Worm (Caenorhabditis elegans) whole organism, mixed stage, embryonic: ENCODE data around the gene cyn-9.

ENCODE experiments used
- ceh-39 ChIP-seq: fragments of 150-350 bp; optimal IDR thresholded peaks from 2 replicates; lab custom pipeline; 2014; ENCODE audit warnings: missing biosample characterization, missing genetic modification characterization
- ces-1 ChIP-seq: fragments of 150-350 bp; optimal IDR thresholded peaks from 2 replicates; lab custom pipeline; 2014; ENCODE audit warnings: missing biosample characterization, missing genetic modification reagents, missing genetic modification characterization
- elt-1 ChIP-seq: sonication (generic microtip); optimal IDR thresholded peaks from 2 replicates; lab custom pipeline; 2017; ENCODE audit warnings: missing genetic modification characterization, mild to moderate bottlenecking, missing compliant biosample characterization, antibody characterized with exemption, moderate library complexity, borderline replicate concordance; ENCODE audit not compliant: insufficient read depth
- elt-3 ChIP-seq: fragments of 150-350 bp; optimal IDR thresholded peaks from 2 replicates; lab custom pipeline; 2014; ENCODE audit warnings: missing biosample characterization, missing genetic modification characterization
- lsy-2 ChIP-seq: fragments of 150-350 bp; optimal IDR thresholded peaks from 2 replicates; lab custom pipeline; 2014; ENCODE audit warnings: missing biosample characterization, missing genetic modification characterization
- nhr-12 ChIP-seq: fragments of 150-350 bp; optimal IDR thresholded peaks from 2 replicates; lab custom pipeline; 2014; ENCODE audit warnings: missing biosample characterization, missing genetic modification characterization
- nhr-237 ChIP-seq: fragments of 150-350 bp; optimal IDR thresholded peaks from 2 replicates; lab custom pipeline; 2014; ENCODE audit warnings: missing biosample characterization, missing genetic modification characterization
- nhr-28 ChIP-seq: fragments of 150-350 bp; optimal IDR thresholded peaks from 2 replicates; lab custom pipeline; 2014; ENCODE audit warnings: missing biosample characterization, missing genetic modification characterization
- nhr-76 ChIP-seq: sonication (generic microtip); optimal IDR thresholded peaks from 2 replicates; lab custom pipeline; 2017; ENCODE audit warnings: missing biosample characterization, missing genetic modification characterization
- pha-4 ChIP-seq: fragments of 150-350 bp; optimal IDR thresholded peaks from 2 replicates; lab custom pipeline; 2018; ENCODE audit warnings: missing biosample characterization, missing genetic modification reagents, missing genetic modification characterization
- snpc-4 ChIP-seq: fragments of 150-350 bp; optimal IDR thresholded peaks from 2 replicates; lab custom pipeline; 2014; ENCODE audit warnings: missing biosample characterization, missing genetic modification characterization
- tbx-8 ChIP-seq: fragments of 200-800 bp; sonication (Bioruptor generic); optimal IDR thresholded peaks from 2 replicates; lab custom pipeline; 2018; ENCODE audit warnings: mild to moderate bottlenecking, missing genetic modification characterization, moderate library complexity, missing compliant biosample characterization
- unc-62 ChIP-seq: fragments of 150-350 bp; optimal IDR thresholded peaks from 2 replicates; lab custom pipeline; 2014; ENCODE audit warnings: missing biosample characterization, missing genetic modification reagents, missing genetic modification characterization

- no peak for TF ChIP-seq pha-4
- no peak for TF ChIP-seq lsy-2 (tag; lab: Kevin White, UChicago)
- TF ChIP-seq ces-1 (GFP tag; lab: Kevin White, UChicago): no peak
- no peak for TF ChIP-seq elt-3 (tag; lab: Kevin White, UChicago)
- TF ChIP-seq nhr-28: no peak
- TF ChIP-seq nhr-237 (tag; lab: Kevin White, UChicago): no peak
- TF ChIP-seq unc-62: no peak
- TF ChIP-seq elt-1 (tag; lab: Kevin White, UChicago): no peak
- TF ChIP-seq snpc-4 (tag; lab: Kevin White, UChicago): no peak
- no peak for TF ChIP-seq nhr-76
- TF ChIP-seq nhr-12: no peak
- no peak for TF ChIP-seq ceh-39 (tag; lab: Kevin White, UChicago)
- no peak for TF ChIP-seq tbx-8 (GFP tag; lab: Kevin White, UChicago)
Observed at ce11 chrIII:3650266-3650665, 49.2 kb downstream of the cyn-9 start.
